Fruit fly (Drosophila melanogaster) whole organism: ENCODE results near the gene sip3.

ENCODE experiments used
- psq ChIP-seq: fragments of >200 bp; optimal IDR thresholded peaks from 2 replicates; lab custom pipeline; 2017
- usp ChIP-seq: fragments of >200 bp; optimal IDR thresholded peaks from 2 replicates; lab custom pipeline; 2017; ENCODE audit warnings: missing biosample characterization, missing genetic modification characterization, mixed read lengths

DNA sequence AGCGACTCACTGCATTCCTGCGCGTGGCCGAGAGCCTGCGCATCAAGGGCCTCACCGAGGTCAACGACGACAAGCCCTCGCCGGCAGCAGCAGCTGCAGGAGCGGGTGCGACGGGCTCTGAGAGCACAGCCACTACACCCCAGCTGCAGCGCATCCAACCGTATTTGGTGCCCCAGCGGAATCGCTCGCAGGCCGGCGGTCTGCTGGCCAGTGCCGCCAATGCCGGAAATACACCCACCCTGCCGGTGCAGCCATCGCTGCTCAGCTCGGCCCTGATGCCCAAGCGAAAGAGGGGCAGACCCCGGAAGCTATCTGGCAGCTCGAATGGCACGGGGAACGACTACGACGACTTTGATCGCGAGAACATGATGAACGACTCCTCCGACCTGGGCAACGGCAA is 44.2 kb upstream of the sip3 start:
- TF ChIP-seq psq (no peak), usp (no peak)
